Fruit fly (Drosophila melanogaster): ENCODE results near the gene bchs.

DNA sequence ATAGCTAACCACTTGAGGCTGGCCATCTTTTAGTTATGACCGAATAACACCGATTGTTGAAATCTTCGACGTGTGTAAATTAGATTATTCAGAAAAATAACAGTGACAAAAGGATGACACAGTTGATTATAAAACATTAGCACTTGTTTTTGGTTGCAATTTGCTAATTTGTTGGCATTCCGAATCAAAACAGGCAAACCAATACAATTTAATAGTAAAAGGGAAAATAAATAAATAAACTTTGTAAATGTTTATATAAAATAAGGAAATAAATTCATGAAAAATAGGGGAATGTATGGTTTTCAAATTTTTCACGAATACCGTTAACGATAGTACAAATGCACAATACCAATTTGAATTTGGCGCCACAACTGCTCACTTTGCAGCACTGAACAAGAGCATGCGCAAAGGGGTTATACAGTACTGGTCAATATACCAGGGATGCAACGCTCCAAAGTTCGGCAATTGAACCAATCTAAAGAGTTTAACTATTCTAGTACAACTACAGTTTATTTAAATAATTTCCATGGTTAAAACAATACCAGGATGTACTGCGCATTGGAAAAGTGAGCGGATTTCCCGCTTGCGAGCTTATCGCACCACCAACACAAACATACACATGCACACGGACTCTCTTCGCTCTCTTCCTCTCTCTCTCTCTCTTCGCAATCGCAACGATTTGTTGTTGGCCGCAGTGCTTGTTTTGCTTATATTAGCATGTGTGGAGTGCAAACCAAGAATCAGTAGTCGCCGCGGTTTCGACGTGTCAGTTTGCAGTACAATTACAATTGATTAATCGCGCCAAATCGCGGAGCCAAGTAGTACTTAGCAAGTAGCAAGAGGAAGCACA is 36.5 kb downstream of the bchs start, which contains the start of the genes Sfp26Ad and Gpdh1:
- no peak for TF ChIP-seq CTCF (optimal IDR thresholded peaks at IDR 0.05)
- TF ChIP-seq CG8478 (optimal IDR thresholded peaks at IDR 0.05): no peak
